Worm (Caenorhabditis elegans) whole organism, L2 larva: ENCODE measurements around the gene dnj-5.
A peak's percentile ranks its signal among the peaks of the same experiment; 100 is the strongest.

Experiments used
- alr-1 ChIP-seq: fragments of 150-350 bp; optimal IDR thresholded peaks from 2 replicates; lab custom pipeline; 2014; ENCODE audit warnings: missing biosample characterization, missing genetic modification characterization
- ama-1 ChIP-seq: fragments of 150-350 bp; optimal IDR thresholded peaks from 2 replicates; lab custom pipeline; 2018; ENCODE audit warnings: inconsistent platforms
- blmp-1 ChIP-seq: sonication (generic microtip); optimal IDR thresholded peaks from 2 replicates; lab custom pipeline; 2017; ENCODE audit warnings: missing genetic modification characterization, mild to moderate bottlenecking, missing compliant biosample characterization, antibody characterized with exemption, moderate library complexity; ENCODE audit not compliant: insufficient read depth
- dmd-4 ChIP-seq: sonication (generic microtip); optimal IDR thresholded peaks from 2 replicates; lab custom pipeline; 2017; ENCODE audit warnings: missing biosample characterization, missing genetic modification characterization
- elt-1 ChIP-seq: fragments of 150-350 bp; optimal IDR thresholded peaks from 2 replicates; lab custom pipeline; 2014; ENCODE audit warnings: missing biosample characterization, missing genetic modification characterization
- elt-3 ChIP-seq: sonication (generic microtip); optimal IDR thresholded peaks from 2 replicates; lab custom pipeline; 2017; ENCODE audit warnings: missing biosample characterization, missing genetic modification characterization
- lin-13 ChIP-seq: fragments of 150-350 bp; optimal IDR thresholded peaks from 2 replicates; lab custom pipeline; 2014; ENCODE audit warnings: missing biosample characterization, missing genetic modification reagents, missing genetic modification characterization
- nhr-77 ChIP-seq: fragments of 150-350 bp; optimal IDR thresholded peaks from 2 replicates; lab custom pipeline; 2014; ENCODE audit warnings: missing biosample characterization, missing genetic modification characterization
- sem-4 ChIP-seq: fragments of 150-350 bp; optimal IDR thresholded peaks from 2 replicates; lab custom pipeline; 2014; ENCODE audit warnings: missing biosample characterization, missing genetic modification reagents, missing genetic modification characterization
- snpc-4 ChIP-seq: fragments of 150-350 bp; optimal IDR thresholded peaks from 2 replicates; lab custom pipeline; 2014; ENCODE audit warnings: missing biosample characterization, missing genetic modification characterization
- unc-62 ChIP-seq: fragments of 150-350 bp; optimal IDR thresholded peaks from 2 replicates; lab custom pipeline; 2014; ENCODE audit warnings: missing biosample characterization, missing genetic modification reagents, missing genetic modification characterization

DNA sequence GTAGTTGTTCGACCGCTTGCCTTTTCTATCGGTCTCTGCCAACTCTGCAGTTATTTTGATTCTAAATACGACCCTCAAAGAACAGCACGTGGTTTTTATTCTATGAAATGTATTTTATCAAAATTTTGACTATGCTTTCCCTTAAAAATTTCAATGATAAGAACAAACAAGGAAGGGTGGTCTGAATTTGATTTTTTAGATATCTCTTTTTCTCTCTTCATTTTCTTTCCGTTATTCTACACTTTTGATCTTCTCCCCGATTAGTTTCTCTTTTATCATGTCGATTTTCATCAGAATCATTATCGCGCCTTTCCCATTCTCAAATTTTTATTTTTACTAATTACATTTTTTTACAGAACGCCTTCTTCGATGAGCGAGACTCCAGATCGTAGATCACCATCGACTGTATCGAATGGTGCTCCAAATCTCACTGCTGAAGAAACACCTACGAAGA, 13.1 kb downstream of the dnj-5 start:
- TF ChIP-seq unc-62 = no peak
- TF ChIP-seq dmd-4 (tag; lab: Kevin White, UChicago) = no peak
- TF ChIP-seq elt-1 (tag; lab: Kevin White, UChicago) = no peak
- TF ChIP-seq blmp-1 = peak; percentile 42
- TF ChIP-seq alr-1 (tag; lab: Kevin White, UChicago) = no peak
- TF ChIP-seq elt-3 (tag; lab: Kevin White, UChicago) = no peak
- no peak for TF ChIP-seq nhr-77
- TF ChIP-seq snpc-4 (tag; lab: Kevin White, UChicago) = no peak
- no peak for TF ChIP-seq ama-1 (lab: Kevin White, UChicago)
- no peak for TF ChIP-seq sem-4 (tag; lab: Kevin White, UChicago)
- no peak for TF ChIP-seq lin-13 (GFP tag; lab: Kevin White, UChicago)
